Worm (Caenorhabditis elegans): ENCODE measurements around the gene F47G3.3.

Gene F47G3.3

DNA sequence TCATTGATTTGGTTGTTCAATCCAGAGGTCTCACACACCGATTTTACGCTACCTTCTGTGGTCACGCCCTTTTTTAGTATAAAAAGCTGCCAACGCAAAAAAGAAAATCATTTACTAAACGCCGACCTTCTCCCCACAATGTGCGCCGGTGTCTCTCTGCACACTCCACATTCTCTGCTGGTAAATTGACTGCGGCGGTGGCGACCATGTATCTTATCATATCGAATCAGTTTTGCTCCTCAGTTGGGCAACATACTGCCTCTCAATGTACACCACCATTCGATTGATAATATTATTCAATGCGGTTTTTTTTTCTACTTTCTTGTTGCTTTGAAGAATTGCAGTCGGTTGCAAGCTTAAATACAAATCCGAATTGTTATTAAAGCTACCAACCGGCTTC is 3.7 kb upstream of the F47G3.3 start:
- no peak for TF ChIP-seq ham-2 (GFP tag; optimal IDR thresholded peaks at IDR 0.05)
- TF ChIP-seq mls-2 (tag; optimal IDR thresholded peaks at IDR 0.05), result no peak
- TF ChIP-seq hlh-1 (tag; optimal IDR thresholded peaks at IDR 0.05), result no peak
- no peak for TF ChIP-seq unc-39 (tag; optimal IDR thresholded peaks at IDR 0.05)
- no peak for TF ChIP-seq lin-13 (tag; optimal IDR thresholded peaks at IDR 0.05)
- no peak for TF ChIP-seq blmp-1 (tag; optimal IDR thresholded peaks at IDR 0.05)
- TF ChIP-seq ces-1 (GFP tag; optimal IDR thresholded peaks at IDR 0.05), result no peak
- no peak for TF ChIP-seq nhr-76 (tag; optimal IDR thresholded peaks at IDR 0.05)
- TF ChIP-seq unc-62 (GFP tag; optimal IDR thresholded peaks at IDR 0.05), result no peak

- no peak for TF ChIP-seq hlh-1 (tag; optimal IDR thresholded peaks at IDR 0.05)
- no peak for TF ChIP-seq drap-1 (GFP tag; optimal IDR thresholded peaks at IDR 0.05)
- TF ChIP-seq unc-39 (tag; optimal IDR thresholded peaks at IDR 0.05), result no peak
- no peak for TF ChIP-seq mep-1 (tag; optimal IDR thresholded peaks at IDR 0.05)
- no peak for TF ChIP-seq lin-32 (GFP tag; optimal IDR thresholded peaks at IDR 0.05)
- TF ChIP-seq nhr-76 (tag; optimal IDR thresholded peaks at IDR 0.05), result no peak
- TF ChIP-seq elt-1 (tag; optimal IDR thresholded peaks at IDR 0.05; ENCODE audit: borderline replicate concordance, insufficient read depth), result no peak
- no peak for TF ChIP-seq sem-2 (GFP tag; optimal IDR thresholded peaks at IDR 0.05)
- TF ChIP-seq ceh-39 (tag; optimal IDR thresholded peaks at IDR 0.05), result no peak
- no peak for TF ChIP-seq ceh-43 (GFP tag; optimal IDR thresholded peaks at IDR 0.05)
- no peak for TF ChIP-seq M03D4.4 (tag; optimal IDR thresholded peaks at IDR 0.05)
- no peak for TF ChIP-seq tbx-8 (GFP tag; optimal IDR thresholded peaks at IDR 0.05)
Observed at ce11 chrX:2380818-2381217, 5.0 kb downstream of the F47G3.3 start.

DNA sequence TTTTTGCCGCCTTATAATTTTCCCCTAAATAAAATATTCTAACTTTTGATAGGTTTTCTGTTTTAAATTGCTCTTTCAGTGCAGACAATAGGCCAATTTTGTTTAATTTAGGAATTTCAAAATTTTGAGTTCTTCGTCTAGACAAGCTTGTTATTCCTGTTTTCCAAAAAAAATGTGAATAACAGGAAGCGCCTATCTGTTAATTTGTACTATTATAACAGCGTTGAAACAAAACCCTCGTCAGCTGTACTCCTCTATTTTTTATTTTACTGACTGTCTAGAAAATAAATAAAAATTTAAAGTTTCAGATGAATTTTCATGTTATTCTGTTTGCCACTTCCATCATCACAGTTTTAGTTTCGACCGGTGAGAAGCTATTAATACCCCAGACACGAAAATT is 5.5 kb downstream of the F47G3.3 start, which contains the start of gene F47G3.4:
TSS of gene F47G3.4 (plus strand) at position 301 of the 400 bp plus-strand sequence.
- no peak for TF ChIP-seq nhr-237 (tag; optimal IDR thresholded peaks at IDR 0.05)
- no peak for TF ChIP-seq ceh-83 (GFP tag; optimal IDR thresholded peaks at IDR 0.05)
- no peak for TF ChIP-seq nhr-28 (tag; optimal IDR thresholded peaks at IDR 0.05)
- TF ChIP-seq ztf-11 (tag; optimal IDR thresholded peaks at IDR 0.05), result no peak
- no peak for TF ChIP-seq unc-62 (GFP tag; optimal IDR thresholded peaks at IDR 0.05)
- no peak for TF ChIP-seq unc-39 (tag; optimal IDR thresholded peaks at IDR 0.05)
- no peak for TF ChIP-seq lin-32 (GFP tag; optimal IDR thresholded peaks at IDR 0.05)
- TF ChIP-seq ceh-39 (tag; optimal IDR thresholded peaks at IDR 0.05), result no peak
- TF ChIP-seq M03D4.4 (tag; optimal IDR thresholded peaks at IDR 0.05), result no peak
- no peak for TF ChIP-seq drap-1 (GFP tag; optimal IDR thresholded peaks at IDR 0.05)
- no peak for TF ChIP-seq nhr-2 (tag; optimal IDR thresholded peaks at IDR 0.05)
- no peak for TF ChIP-seq ceh-43 (GFP tag; optimal IDR thresholded peaks at IDR 0.05)
- no peak for TF ChIP-seq elt-3 (tag; optimal IDR thresholded peaks at IDR 0.05)
- TF ChIP-seq elt-1 (tag; optimal IDR thresholded peaks at IDR 0.05; ENCODE audit: borderline replicate concordance, insufficient read depth), result no peak
- TF ChIP-seq sptf-1 (tag; optimal IDR thresholded peaks at IDR 0.05), result no peak
- TF ChIP-seq pha-4 (tag; optimal IDR thresholded peaks at IDR 0.05), result no peak

DNA sequence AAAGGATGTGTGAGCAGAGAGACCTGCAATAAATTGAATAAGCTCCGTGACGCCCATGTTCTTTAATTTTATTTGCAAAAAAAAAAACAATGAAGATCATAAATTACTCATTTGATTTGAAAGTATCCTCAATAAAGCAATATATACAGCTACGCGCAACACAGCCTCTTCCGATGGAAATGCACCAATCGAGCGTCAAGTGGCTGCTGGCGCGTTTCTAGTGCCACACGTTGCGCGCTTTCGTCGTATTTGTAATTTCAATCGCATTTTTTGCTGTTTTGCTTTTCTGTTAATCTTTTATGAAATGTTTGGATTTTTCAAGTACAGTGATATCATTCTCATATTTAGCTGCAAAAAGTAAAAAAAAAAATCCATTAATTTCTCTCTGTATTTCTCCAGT is 6.4 kb downstream of the F47G3.3 start:
- TF ChIP-seq pha-4 (tag; optimal IDR thresholded peaks at IDR 0.05), result peak; percentile 21
- no peak for TF ChIP-seq snpc-4 (tag; optimal IDR thresholded peaks at IDR 0.05)
- TF ChIP-seq drap-1 (GFP tag; optimal IDR thresholded peaks at IDR 0.05), result no peak
- TF ChIP-seq ces-1 (GFP tag; optimal IDR thresholded peaks at IDR 0.05), result peak; percentile 9
- TF ChIP-seq lin-13 (tag; optimal IDR thresholded peaks at IDR 0.05), result peak; percentile 38
- TF ChIP-seq ceh-39 (tag; optimal IDR thresholded peaks at IDR 0.05), result no peak
- TF ChIP-seq bed-3 (GFP tag; optimal IDR thresholded peaks at IDR 0.05), result no peak
- TF ChIP-seq tbx-8 (GFP tag; optimal IDR thresholded peaks at IDR 0.05), result no peak
- no peak for TF ChIP-seq ztf-11 (tag; optimal IDR thresholded peaks at IDR 0.05)

- TF ChIP-seq lin-13 (tag; optimal IDR thresholded peaks at IDR 0.05), result no peak
- no peak for TF ChIP-seq drap-1 (GFP tag; optimal IDR thresholded peaks at IDR 0.05)
- no peak for TF ChIP-seq nhr-76 (tag; optimal IDR thresholded peaks at IDR 0.05)
- TF ChIP-seq mab-5 (tag; optimal IDR thresholded peaks at IDR 0.05), result no peak
- TF ChIP-seq blmp-1 (tag; optimal IDR thresholded peaks at IDR 0.05), result no peak
- no peak for TF ChIP-seq unc-39 (tag; optimal IDR thresholded peaks at IDR 0.05)
- no peak for TF ChIP-seq lsy-2 (tag; optimal IDR thresholded peaks at IDR 0.05)
- no peak for TF ChIP-seq snpc-4 (tag; optimal IDR thresholded peaks at IDR 0.05)
- TF ChIP-seq tbx-8 (GFP tag; optimal IDR thresholded peaks at IDR 0.05), result no peak
- no peak for TF ChIP-seq unc-62 (GFP tag; optimal IDR thresholded peaks at IDR 0.05)
- TF ChIP-seq M03D4.4 (tag; optimal IDR thresholded peaks at IDR 0.05), result no peak
- no peak for TF ChIP-seq lin-32 (GFP tag; optimal IDR thresholded peaks at IDR 0.05)
- TF ChIP-seq ztf-11 (tag; optimal IDR thresholded peaks at IDR 0.05), result no peak
- no peak for TF ChIP-seq unc-120 (tag; optimal IDR thresholded peaks at IDR 0.05; ENCODE audit: poor library complexity, severe bottlenecking)
Observed at ce11 chrX:2385453-2385852, 9.7 kb downstream of the F47G3.3 start, which contains the start of gene F47G3.1. TSS of gene F47G3.1 (plus strand) at chrX:2385753.
